Fruit fly (Drosophila melanogaster) whole organism, embryonic: Measurements from ENCODE around the gene CG15414.

Source experiments
- Abd-B ChIP-seq: fragments of 200-800 bp; sonication (Bioruptor generic); optimal IDR thresholded peaks from 2 replicates; lab custom pipeline; 2018; ENCODE audit warnings: missing biosample characterization, mild to moderate bottlenecking, missing genetic modification characterization, moderate library complexity
- Atf-2 ChIP-seq: fragments of 200-800 bp; sonication (Bioruptor generic); optimal IDR thresholded peaks from 2 replicates; lab custom pipeline; 2016; ENCODE audit warnings: missing biosample characterization, missing genetic modification characterization
- Atf3 ChIP-seq: fragments of 200-800 bp; sonication (Bioruptor generic); optimal IDR thresholded peaks from 3 replicates; lab custom pipeline; 2016; ENCODE audit warnings: missing biosample characterization, missing genetic modification characterization
- CG10366 ChIP-seq: fragments of 200-800 bp; sonication (Bioruptor generic); IDR thresholded peaks from 2 replicates; pipeline ENCODE4 v1.3.6; 2022; ENCODE audit warnings: missing biosample characterization, missing genetic modification characterization
- CG12104 ChIP-seq: fragments of 200-800 bp; sonication (Bioruptor generic); optimal IDR thresholded peaks from 3 replicates; lab custom pipeline; 2016; ENCODE audit warnings: missing biosample characterization, missing genetic modification characterization
- CG12299 ChIP-seq: fragments of 200-800 bp; sonication (Bioruptor generic); optimal IDR thresholded peaks from 2 replicates; lab custom pipeline; 2018; ENCODE audit warnings: missing biosample characterization, mild to moderate bottlenecking, missing genetic modification characterization
- CG13287 ChIP-seq: fragments of 200-800 bp; sonication (Bioruptor generic); IDR thresholded peaks from 2 replicates; pipeline ENCODE4 v1.3.6; 2022; ENCODE audit warnings: missing biosample characterization, missing genetic modification characterization; ENCODE audit not compliant: partially characterized antibody
- CG13894 ChIP-seq: fragments of 200-800 bp; sonication (Bioruptor generic); optimal IDR thresholded peaks from 3 replicates; lab custom pipeline; 2018; ENCODE audit warnings: missing biosample characterization, mild to moderate bottlenecking, missing genetic modification characterization, moderate library complexity
- CG14441 ChIP-seq: fragments of 200-800 bp; sonication (Bioruptor generic); IDR thresholded peaks from 2 replicates; pipeline ENCODE4 v1.3.6; 2022; ENCODE audit warnings: missing biosample characterization, missing genetic modification characterization
- CG15479 ChIP-seq: fragments of 200-800 bp; sonication (Bioruptor generic); optimal IDR thresholded peaks from 3 replicates; lab custom pipeline; 2019; ENCODE audit warnings: missing biosample characterization, mild to moderate bottlenecking, missing genetic modification characterization, moderate library complexity
- CG17385 ChIP-seq: fragments of 200-800 bp; sonication (Bioruptor generic); optimal IDR thresholded peaks from 3 replicates; lab custom pipeline; 2018; ENCODE audit warnings: missing biosample characterization, mild to moderate bottlenecking, missing genetic modification characterization
- CG17612 ChIP-seq: fragments of 200-800 bp; sonication (Bioruptor generic); IDR thresholded peaks from 2 replicates; pipeline ENCODE4 v1.3.6; 2022; ENCODE audit warnings: missing biosample characterization, missing genetic modification characterization
- CG1832 ChIP-seq: fragments of 200-800 bp; sonication (Bioruptor generic); optimal IDR thresholded peaks from 2 replicates; lab custom pipeline; 2017; ENCODE audit warnings: missing biosample characterization, mild to moderate bottlenecking, missing genetic modification characterization, inconsistent platforms
- CG18599 ChIP-seq: fragments of 200-800 bp; sonication (Bioruptor generic); optimal IDR thresholded peaks from 3 replicates; lab custom pipeline; 2017; ENCODE audit warnings: missing biosample characterization, missing genetic modification characterization, mild to moderate bottlenecking, moderate library complexity, missing genetic modification reagents
- CG32767 ChIP-seq: fragments of 200-800 bp; sonication (Bioruptor generic); IDR thresholded peaks from 2 replicates; pipeline ENCODE4 v1.3.6; 2022; ENCODE audit warnings: missing biosample characterization, missing genetic modification characterization
- CG34224 ChIP-seq: fragments of 200-800 bp; sonication (Bioruptor generic); IDR thresholded peaks from 3 replicates; pipeline ENCODE4 v1.3.6; 2022; ENCODE audit warnings: missing biosample characterization, missing genetic modification characterization; ENCODE audit not compliant: partially characterized antibody
- CG34422 ChIP-seq: fragments of 200-800 bp; sonication (Bioruptor generic); IDR thresholded peaks from 3 replicates; pipeline ENCODE4 v1.3.6; 2022; ENCODE audit warnings: missing biosample characterization, missing genetic modification characterization
- CG6791 ChIP-seq: fragments of 200-800 bp; sonication (Bioruptor generic); IDR thresholded peaks from 3 replicates; pipeline ENCODE4 v1.3.6; 2022; ENCODE audit warnings: missing biosample characterization, missing genetic modification characterization; ENCODE audit not compliant: partially characterized antibody
- CG7271 ChIP-seq: fragments of 200-800 bp; sonication (Bioruptor generic); optimal IDR thresholded peaks from 2 replicates; lab custom pipeline; 2018; ENCODE audit warnings: missing biosample characterization, mild to moderate bottlenecking, missing genetic modification characterization, moderate library complexity
- CHES-1-like ChIP-seq: fragments of 200-800 bp; sonication (Bioruptor generic); optimal IDR thresholded peaks from 2 replicates; lab custom pipeline; 2016; ENCODE audit warnings: missing biosample characterization, missing genetic modification characterization
- Deaf1 ChIP-seq: fragments of 200-800 bp; optimal IDR thresholded peaks from 3 replicates; lab custom pipeline; 2019; ENCODE audit warnings: missing biosample characterization, mild to moderate bottlenecking, missing genetic modification characterization, moderate library complexity
- Doc3 ChIP-seq: fragments of 200-800 bp; sonication (Bioruptor generic); IDR thresholded peaks from 3 replicates; pipeline ENCODE4 v1.3.6; 2022; ENCODE audit warnings: missing biosample characterization, missing genetic modification characterization; ENCODE audit not compliant: partially characterized antibody
- Drgx ChIP-seq: fragments of 200-800 bp; sonication (Bioruptor generic); IDR thresholded peaks from 2 replicates; pipeline ENCODE4 v1.3.6; 2022; ENCODE audit warnings: missing biosample characterization, missing genetic modification characterization
- MESR4 ChIP-seq: fragments of 200-800 bp; sonication (Bioruptor generic); optimal IDR thresholded peaks from 2 replicates; lab custom pipeline; 2018; ENCODE audit warnings: missing biosample characterization, mild to moderate bottlenecking, missing genetic modification characterization, moderate library complexity
- NFAT ChIP-seq: fragments of 200-800 bp; sonication (Bioruptor generic); IDR thresholded peaks from 2 replicates; pipeline ENCODE4 v1.3.6; 2022; ENCODE audit warnings: missing biosample characterization, missing genetic modification characterization
- Nf-YC ChIP-seq: fragments of 200-800 bp; optimal IDR thresholded peaks from 3 replicates; lab custom pipeline; 2019; ENCODE audit warnings: missing biosample characterization, mild to moderate bottlenecking, missing genetic modification characterization, moderate library complexity
- Sox100B ChIP-seq: fragments of 200-800 bp; sonication (Bioruptor generic); optimal IDR thresholded peaks from 3 replicates; lab custom pipeline; 2018; ENCODE audit warnings: missing biosample characterization, mild to moderate bottlenecking, missing genetic modification characterization
- Xbp1 ChIP-seq: fragments of 200-800 bp; sonication (Bioruptor generic); optimal IDR thresholded peaks from 3 replicates; lab custom pipeline; 2016; ENCODE audit warnings: missing biosample characterization, mild to moderate bottlenecking, missing genetic modification characterization
- amos ChIP-seq: fragments of 200-800 bp; sonication (Bioruptor generic); IDR thresholded peaks from 2 replicates; pipeline ENCODE4 v1.3.6; 2022; ENCODE audit warnings: missing biosample characterization, missing genetic modification characterization; ENCODE audit not compliant: partially characterized antibody
- ap ChIP-seq: fragments of 200-800 bp; sonication (Bioruptor generic); IDR thresholded peaks from 2 replicates; pipeline ENCODE4 v1.3.6; 2022; ENCODE audit warnings: missing biosample characterization, missing genetic modification characterization
- chinmo ChIP-seq: fragments of 200-800 bp; sonication (Bioruptor generic); IDR thresholded peaks from 4 replicates; pipeline ENCODE4 v1.3.6; 2022; ENCODE audit warnings: missing biosample characterization, missing genetic modification characterization; ENCODE audit not compliant: partially characterized antibody
- chm ChIP-seq: fragments of 200-800 bp; sonication (Bioruptor generic); IDR thresholded peaks from 2 replicates; pipeline ENCODE4 v1.3.6; 2022; ENCODE audit warnings: missing biosample characterization, missing genetic modification characterization
- crol ChIP-seq: fragments of 200-800 bp; sonication (Bioruptor generic); IDR thresholded peaks from 2 replicates; pipeline ENCODE4 v1.3.6; 2022; ENCODE audit warnings: missing biosample characterization, missing genetic modification characterization
- dpn ChIP-seq, 2 experiments: fragments of 200-800 bp; sonication (Bioruptor generic); optimal IDR thresholded peaks; 3 replicates each; lab custom pipeline; 2016; ENCODE audit warnings: missing biosample characterization in 2 of 2, missing genetic modification characterization in 2 of 2
- ems ChIP-seq: fragments of 200-800 bp; sonication (Bioruptor generic); optimal IDR thresholded peaks from 3 replicates; lab custom pipeline; 2016; ENCODE audit warnings: missing biosample characterization, missing genetic modification characterization
- grn ChIP-seq: fragments of 200-800 bp; sonication (Bioruptor generic); optimal IDR thresholded peaks from 3 replicates; lab custom pipeline; 2017; ENCODE audit warnings: missing biosample characterization, missing genetic modification characterization
- her ChIP-seq: fragments of 200-800 bp; sonication (Bioruptor generic); optimal IDR thresholded peaks from 2 replicates; lab custom pipeline; 2016; ENCODE audit warnings: missing biosample characterization, missing genetic modification characterization
- klu ChIP-seq: fragments of 200-800 bp; sonication (Bioruptor generic); IDR thresholded peaks from 2 replicates; pipeline ENCODE4 v1.3.6; 2022; ENCODE audit warnings: missing biosample characterization, missing genetic modification characterization
- kni ChIP-seq: fragments of 200-800 bp; sonication (Bioruptor generic); optimal IDR thresholded peaks from 3 replicates; lab custom pipeline; 2017; ENCODE audit warnings: mild to moderate bottlenecking, missing biosample characterization, missing genetic modification reagents, missing genetic modification characterization
- lov ChIP-seq, 2 experiments: fragments of 200-800 bp in 1 of 2; fragments of >200 bp in 1 of 2; sonication (Bioruptor generic) in 1 of 2; IDR thresholded peaks in 1 of 2; optimal IDR thresholded peaks in 1 of 2; 2 replicates in 1 of 2; 3 replicates in 1 of 2; pipeline versions ENCODE4 v1.3.6 to Lab custom; 2017 to 2022; ENCODE audit warnings: missing biosample characterization in 1 of 2, missing genetic modification characterization in 1 of 2
- nerfin-1 ChIP-seq: fragments of 200-800 bp; sonication (Bioruptor generic); optimal IDR thresholded peaks from 3 replicates; lab custom pipeline; 2019; ENCODE audit warnings: missing biosample characterization, mild to moderate bottlenecking, missing genetic modification characterization, moderate library complexity
- pros ChIP-seq: fragments of 200-800 bp; sonication (Bioruptor generic); optimal IDR thresholded peaks from 3 replicates; lab custom pipeline; 2019; ENCODE audit warnings: missing biosample characterization, mild to moderate bottlenecking, missing genetic modification characterization, moderate library complexity
- ro ChIP-seq: fragments of 200-800 bp; sonication (Bioruptor generic); IDR thresholded peaks from 2 replicates; pipeline ENCODE4 v1.3.6; 2022; ENCODE audit warnings: missing biosample characterization, missing genetic modification characterization
- sc ChIP-seq, 3 experiments: fragments of >200 bp in 2 of 3; fragments of 200-800 bp in 1 of 3; sonication (Bioruptor generic) in 1 of 3; optimal IDR thresholded peaks; 2 replicates in 2 of 3; 3 replicates in 1 of 3; lab custom pipeline; 2017; ENCODE audit warnings: mild to moderate bottlenecking in 1 of 3, missing biosample characterization in 1 of 3, missing genetic modification characterization in 1 of 3, missing genetic modification reagents in 1 of 3
- seq ChIP-seq: fragments of 200-800 bp; sonication (Bioruptor generic); IDR thresholded peaks from 2 replicates; pipeline ENCODE4 v1.3.6; 2022; ENCODE audit warnings: missing biosample characterization, missing genetic modification characterization
- wdn ChIP-seq: fragments of 200-800 bp; sonication (Bioruptor generic); IDR thresholded peaks from 2 replicates; pipeline ENCODE4 v1.3.6; 2022; ENCODE audit warnings: missing biosample characterization, missing genetic modification characterization
- zen ChIP-seq: fragments of 200-800 bp; sonication (Bioruptor generic); optimal IDR thresholded peaks from 3 replicates; lab custom pipeline; 2018; ENCODE audit warnings: missing biosample characterization, mild to moderate bottlenecking, missing genetic modification characterization, moderate library complexity

The CG15414 gene

DNA sequence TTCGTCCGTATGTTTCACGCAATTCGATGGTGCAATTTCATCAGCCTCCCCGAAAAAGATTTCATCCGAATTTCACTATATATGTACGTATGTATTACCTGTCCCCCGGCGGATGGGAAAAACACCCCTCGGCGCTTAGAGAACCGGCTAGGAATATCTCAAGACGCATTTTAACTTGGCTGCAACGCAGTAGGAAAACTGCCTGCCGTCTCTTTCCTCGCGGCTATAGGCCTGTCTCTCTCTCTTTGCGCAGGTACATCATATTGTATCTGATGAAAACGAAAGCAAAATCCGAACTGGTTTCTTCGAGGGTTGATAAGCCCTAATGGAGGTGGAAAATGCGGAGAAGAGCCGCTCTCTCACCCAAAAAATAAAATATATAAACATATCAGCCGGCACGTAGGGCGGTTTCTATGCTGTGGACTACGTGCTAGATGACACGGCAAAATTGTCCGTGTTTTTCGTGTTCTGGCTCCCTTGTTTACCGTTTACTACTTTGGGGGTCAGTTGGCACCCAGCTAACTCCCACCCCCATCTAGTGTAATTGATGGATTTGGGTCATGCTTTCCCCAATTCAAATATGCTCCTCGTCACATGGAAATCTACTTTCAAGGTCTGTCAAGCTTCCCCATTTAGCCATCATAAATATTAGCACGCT lies 14.3 kb downstream of the CG15414 start (continued):
- 0 out of 2 replicates have a peak, but pooled peaks have one; percentile 6 for TF ChIP-seq CG13287 (GFP tag; lab: Robert Waterston, UW)
- TF ChIP-seq CG32767 (GFP tag; lab: Robert Waterston, UW) = peak; percentile 43; the same call in 1 of the 2 replicates
- no peak for TF ChIP-seq amos
- TF ChIP-seq chinmo (GFP tag; lab: Robert Waterston, UW) = peak; percentile 70; the same call in 1 of the 4 replicates
- no peak for TF ChIP-seq ap (GFP tag; lab: Robert Waterston, UW)
- TF ChIP-seq nerfin-1 (tag; lab: Kevin White, UChicago) = peak; percentile 13
- no peak for TF ChIP-seq CG7271 (tag; lab: Kevin White, UChicago)
- TF ChIP-seq pros (GFP tag; lab: Kevin White, UChicago) = peak; percentile 99
- TF ChIP-seq kni (GFP tag; lab: Kevin White, UChicago) = peak; percentile 71
- peak; percentile 56 for TF ChIP-seq grn (GFP tag; lab: Kevin White, UChicago)
- no peak for TF ChIP-seq Xbp1 (GFP tag; lab: Kevin White, UChicago)
- TF ChIP-seq zen (tag; lab: Kevin White, UChicago) = peak; percentile 10
- TF ChIP-seq CG13894 (tag; lab: Kevin White, UChicago) = peak; percentile 77
- TF ChIP-seq Sox100B (GFP tag; lab: Kevin White, UChicago) = no peak
- TF ChIP-seq CG15479 (GFP tag; lab: Kevin White, UChicago) = peak; percentile 73
- TF ChIP-seq Nf-YC (tag; lab: Kevin White, UChicago) = peak; percentile 44
- TF ChIP-seq seq (GFP tag; lab: Robert Waterston, UW) = peak; percentile 42; the same call in 1 of the 2 replicates
- TF ChIP-seq CG34224 (GFP tag; lab: Robert Waterston, UW) = peak; percentile 38; the same call in 1 of the 3 replicates
- TF ChIP-seq dpn (GFP tag; optimal IDR thresholded peaks at IDR 0.05; lab: Kevin White, UChicago) = no peak
- peak; percentile 55; the same call in 1 of the 2 replicates for TF ChIP-seq crol (GFP tag; lab: Robert Waterston, UW)
- no peak for TF ChIP-seq Atf-2 (GFP tag; lab: Kevin White, UChicago)
- TF ChIP-seq ems (GFP tag; lab: Kevin White, UChicago) = no peak
- no peak for TF ChIP-seq MESR4 (GFP tag; lab: Kevin White, UChicago)
- TF ChIP-seq CG6791 (GFP tag; lab: Robert Waterston, UW) = 0 out of 3 replicates have a peak, but pooled peaks have one; percentile 22
- peak; percentile 79 for TF ChIP-seq CG1832 (GFP tag; lab: Kevin White, UChicago)
- TF ChIP-seq sc (optimal IDR thresholded peaks at IDR 0.05; lab: Kevin White, UChicago) = no peak
- TF ChIP-seq sc (GFP tag; optimal IDR thresholded peaks at IDR 0.05; lab: Kevin White, UChicago) = no peak
- TF ChIP-seq CG34422 = 0 out of 3 replicates have a peak, but pooled peaks have one; percentile 14
- TF ChIP-seq Deaf1 (tag; lab: Kevin White, UChicago) = peak; percentile 68
- no peak for TF ChIP-seq CG17385 (GFP tag; lab: Kevin White, UChicago)
- no peak for TF ChIP-seq lov (optimal IDR thresholded peaks at IDR 0.05; lab: Kevin White, UChicago)
- 0 out of 3 replicates have a peak, but pooled peaks have one; percentile 60 for TF ChIP-seq lov (GFP tag; IDR thresholded peaks at IDR 0.05; lab: Robert Waterston, UW)
- no peak for TF ChIP-seq Abd-B (GFP tag; lab: Kevin White, UChicago)

DNA sequence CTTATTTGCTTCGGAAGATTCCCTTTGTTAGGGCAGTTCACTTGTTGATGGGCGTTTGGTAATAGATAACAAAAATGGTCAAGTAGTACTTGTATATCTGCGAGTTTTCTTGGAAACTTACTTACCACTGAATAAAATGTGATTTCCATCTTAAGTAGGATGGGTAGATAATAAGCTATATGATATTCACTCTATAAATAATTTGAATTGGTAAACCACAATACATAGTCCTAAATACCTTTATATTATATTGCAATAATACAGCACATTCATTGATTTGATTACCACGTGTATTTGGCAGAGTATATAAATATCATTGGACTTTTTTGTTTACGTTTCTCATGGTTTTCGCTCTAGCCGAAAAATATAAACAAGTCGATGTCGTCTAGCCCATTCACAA lies 14.9 kb downstream of the CG15414 start:
- no peak for TF ChIP-seq CG10366 (GFP tag; lab: Robert Waterston, UW)
- peak; percentile 37; the same call in 1 of the 2 replicates for TF ChIP-seq klu
- TF ChIP-seq CG12104 (GFP tag; lab: Kevin White, UChicago) = peak; percentile 62
- TF ChIP-seq CG14441 (GFP tag; lab: Robert Waterston, UW) = 0 out of 2 replicates have a peak, but pooled peaks have one; percentile 54
- no peak for TF ChIP-seq wdn (GFP tag; lab: Robert Waterston, UW)
- no peak for TF ChIP-seq CG17612 (GFP tag; lab: Robert Waterston, UW)
- TF ChIP-seq Drgx = no peak
- no peak for TF ChIP-seq her
- no peak for TF ChIP-seq Atf3 (GFP tag; lab: Kevin White, UChicago)
- no peak for TF ChIP-seq Doc3
- 0 out of 2 replicates have a peak, but pooled peaks have one; percentile 40 for TF ChIP-seq NFAT (GFP tag; lab: Robert Waterston, UW)
- no peak for TF ChIP-seq chm
- peak; percentile 77 for TF ChIP-seq CG18599
- TF ChIP-seq CG12299 (tag; lab: Kevin White, UChicago) = no peak
- TF ChIP-seq ro (GFP tag; lab: Robert Waterston, UW) = no peak
- TF ChIP-seq CHES-1-like (GFP tag; lab: Kevin White, UChicago) = peak; percentile 55
